Worm (Caenorhabditis elegans) whole organism, dauer: ENCODE measurements around the gene K11H12.7.

Source experiments
- unc-62 ChIP-seq: sonication (generic microtip); optimal IDR thresholded peaks from 2 replicates; lab custom pipeline; 2017; ENCODE audit warnings: missing biosample characterization, missing genetic modification reagents, missing genetic modification characterization

K11H12.7 gene

ce11 chrIV:657932-658331, 7.4 kb upstream of the K11H12.7 start:
- TF ChIP-seq unc-62, result no peak

ce11 chrIV:658497-659177, 6.7 kb upstream of the K11H12.7 start:
- no peak for TF ChIP-seq unc-62

ce11 chrIV:659585-659984, 5.7 kb upstream of the K11H12.7 start:
- TF ChIP-seq unc-62, result no peak

- no peak for TF ChIP-seq unc-62
Observed at ce11 chrIV:661623-662022, 3.7 kb upstream of the K11H12.7 start.

ce11 chrIV:664122-664521, 1.2 kb upstream of the K11H12.7 start:
- no peak for TF ChIP-seq unc-62

- TF ChIP-seq unc-62, result no peak
Observed at ce11 chrIV:666991-667390, 1.7 kb downstream of the K11H12.7 start, which contains the start of gene K11H12.6. TSS of gene K11H12.6 (plus strand) at chrIV:667291.

ce11 chrIV:670455-670854, 5.1 kb downstream of the K11H12.7 start, which contains the start of gene K11H12.11:
TSS of gene K11H12.11 (minus strand) at chrIV:670555.
- TF ChIP-seq unc-62, result no peak

ce11 chrIV:673313-673712, 8.0 kb downstream of the K11H12.7 start, which contains the start of gene K11H12.3:
TSS of gene K11H12.3 (minus strand) at chrIV:673480.
- no peak for TF ChIP-seq unc-62

- TF ChIP-seq unc-62, result no peak
Observed at ce11 chrIV:675471-676159, 10.3 kb downstream of the K11H12.7 start, which contains the start of the genes K11H12.4 and K11H12.10. TSS of gene K11H12.4 (minus strand) at chrIV:675883. TSS of gene K11H12.10 (plus strand) at chrIV:676075.

- TF ChIP-seq unc-62, result no peak
Observed at ce11 chrIV:676280-676679, 11.0 kb downstream of the K11H12.7 start, which contains the start of gene K11H12.5. TSS of gene K11H12.5 (plus strand) at chrIV:676580.

- TF ChIP-seq unc-62, result no peak
Observed at ce11 chrIV:682726-683340, 17.5 kb downstream of the K11H12.7 start.

ce11 chrIV:684197-684596, 18.9 kb downstream of the K11H12.7 start, which contains the start of gene cutl-28:
TSS of gene cutl-28 (plus strand) at chrIV:684497.
- no peak for TF ChIP-seq unc-62

- no peak for TF ChIP-seq unc-62
Observed at ce11 chrIV:684748-685147, 19.4 kb downstream of the K11H12.7 start.

- TF ChIP-seq unc-62, result no peak
Observed at ce11 chrIV:698304-698703, 33.0 kb downstream of the K11H12.7 start, which contains the start of gene Y55F3C.17. TSS of gene Y55F3C.17 (minus strand) at chrIV:698404.

ce11 chrIV:707635-708034, 42.3 kb downstream of the K11H12.7 start, which contains the start of gene cutl-26:
TSS of gene cutl-26 (minus strand) at chrIV:707735.
- TF ChIP-seq unc-62, result no peak

ce11 chrIV:715433-715832, 50.1 kb downstream of the K11H12.7 start:
- TF ChIP-seq unc-62, result no peak

- no peak for TF ChIP-seq unc-62
Observed at ce11 chrIV:716323-716722, 51.0 kb downstream of the K11H12.7 start, which contains the start of gene clec-164. TSS of gene clec-164 (plus strand) at chrIV:716623.
